Worm (Caenorhabditis elegans): ENCODE measurements around the gene C27A7.3.

Gene C27A7.3

DNA sequence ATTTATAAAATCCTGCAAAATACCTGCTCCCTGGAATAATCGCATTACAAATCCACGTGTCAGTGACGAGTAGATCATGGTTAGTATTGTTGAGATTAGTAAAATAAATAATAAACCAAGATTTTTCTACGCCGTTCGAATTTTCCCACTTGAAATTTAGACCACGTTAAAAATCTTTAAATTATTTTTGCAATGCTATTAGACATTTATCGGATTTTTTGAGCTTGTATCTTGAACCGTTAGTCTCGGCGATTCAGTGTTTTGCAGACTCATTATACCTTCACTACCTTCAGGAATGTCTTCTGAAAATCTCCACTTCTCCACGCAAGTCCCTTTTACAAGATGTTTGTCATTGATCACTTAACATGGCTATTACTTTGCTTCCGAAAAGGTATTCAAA lies 21.5 kb downstream of the C27A7.3 start, which contains the start of gene C27A7.5:
Gene C27A7.5, minus strand, starts transcription at position 101 of the 400 bp plus-strand sequence.
- no peak for TF ChIP-seq lin-35 (GFP tag; optimal IDR thresholded peaks at IDR 0.05)
- no peak for TF ChIP-seq nhr-28 (tag; optimal IDR thresholded peaks at IDR 0.05)
- no peak for TF ChIP-seq aha-1 (tag; optimal IDR thresholded peaks at IDR 0.05)
- no peak for TF ChIP-seq efl-3 (GFP tag; optimal IDR thresholded peaks at IDR 0.05)
- no peak for TF ChIP-seq Y116A8C.19 (tag; optimal IDR thresholded peaks at IDR 0.05; ENCODE audit: borderline replicate concordance)
- TF ChIP-seq fkh-10 (GFP tag; optimal IDR thresholded peaks at IDR 0.05): no peak
- TF ChIP-seq unc-30 (tag; optimal IDR thresholded peaks at IDR 0.05): no peak
- TF ChIP-seq lin-15B (tag; optimal IDR thresholded peaks at IDR 0.05): no peak
- no peak for TF ChIP-seq sox-4 (tag; optimal IDR thresholded peaks at IDR 0.05)
- TF ChIP-seq dpl-1 (GFP tag; optimal IDR thresholded peaks at IDR 0.05): no peak
- no peak for TF ChIP-seq nhr-76 (tag; optimal IDR thresholded peaks at IDR 0.05)

DNA sequence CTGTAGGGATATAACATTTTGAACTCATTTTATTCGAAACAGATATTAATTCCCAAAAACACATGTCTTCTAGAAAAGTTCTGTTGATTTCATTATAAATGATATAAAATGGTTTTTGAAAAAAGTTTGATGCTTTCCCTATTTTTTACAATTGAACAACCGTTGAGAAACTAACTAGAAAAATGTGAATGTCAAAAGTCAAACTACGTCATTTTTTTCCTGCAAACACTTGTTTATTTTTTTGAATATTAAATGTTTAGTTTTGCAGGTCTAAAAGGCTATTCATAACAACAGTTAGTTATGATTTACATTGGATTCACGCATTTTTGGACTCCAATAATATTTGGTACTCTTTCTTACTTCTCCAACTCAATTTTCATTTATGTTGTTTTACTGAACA lies 22.2 kb downstream of the C27A7.3 start, which contains the start of gene srj-4:
Gene srj-4, plus strand, starts transcription at position 301 of the 400 bp plus-strand sequence.
- no peak for TF ChIP-seq ceh-90 (tag; optimal IDR thresholded peaks at IDR 0.05)
- TF ChIP-seq hlh-4 (tag; optimal IDR thresholded peaks at IDR 0.05): no peak
- TF ChIP-seq blmp-1 (tag; optimal IDR thresholded peaks at IDR 0.05): no peak
- no peak for TF ChIP-seq nhr-19 (GFP tag; conservative IDR thresholded peaks at IDR 0.05)
- no peak for TF ChIP-seq lin-15B (tag; optimal IDR thresholded peaks at IDR 0.05)
- TF ChIP-seq swsn-7 (tag; optimal IDR thresholded peaks at IDR 0.05): no peak
- no peak for TF ChIP-seq vab-15 (tag; optimal IDR thresholded peaks at IDR 0.05)
- TF ChIP-seq pag-3 (tag; optimal IDR thresholded peaks at IDR 0.05; ENCODE audit: borderline replicate concordance, insufficient read depth): no peak
- TF ChIP-seq nhr-12 (tag; optimal IDR thresholded peaks at IDR 0.05): no peak
- TF ChIP-seq ets-5 (GFP tag; IDR thresholded peaks at IDR 0.05): no peak
- no peak for TF ChIP-seq rnt-1 (tag; optimal IDR thresholded peaks at IDR 0.05)
- no peak for TF ChIP-seq C16A3.4 (tag; optimal IDR thresholded peaks at IDR 0.05)
- TF ChIP-seq unc-98 (GFP tag; IDR thresholded peaks at IDR 0.05): no peak
- no peak for TF ChIP-seq lir-3 (tag; optimal IDR thresholded peaks at IDR 0.05; ENCODE audit: poor library complexity)
- TF ChIP-seq lin-13 (GFP tag; optimal IDR thresholded peaks at IDR 0.05): no peak
- TF ChIP-seq jun-1 (tag; optimal IDR thresholded peaks at IDR 0.05): no peak
- no peak for TF ChIP-seq zip-4 (GFP tag; optimal IDR thresholded peaks at IDR 0.05)
- no peak for TF ChIP-seq ceh-8 (GFP tag; optimal IDR thresholded peaks at IDR 0.05)
- no peak for TF ChIP-seq C34B4.2 (tag; optimal IDR thresholded peaks at IDR 0.05)
- no peak for TF ChIP-seq fkh-4 (tag; optimal IDR thresholded peaks at IDR 0.05; ENCODE audit: borderline replicate concordance)

DNA sequence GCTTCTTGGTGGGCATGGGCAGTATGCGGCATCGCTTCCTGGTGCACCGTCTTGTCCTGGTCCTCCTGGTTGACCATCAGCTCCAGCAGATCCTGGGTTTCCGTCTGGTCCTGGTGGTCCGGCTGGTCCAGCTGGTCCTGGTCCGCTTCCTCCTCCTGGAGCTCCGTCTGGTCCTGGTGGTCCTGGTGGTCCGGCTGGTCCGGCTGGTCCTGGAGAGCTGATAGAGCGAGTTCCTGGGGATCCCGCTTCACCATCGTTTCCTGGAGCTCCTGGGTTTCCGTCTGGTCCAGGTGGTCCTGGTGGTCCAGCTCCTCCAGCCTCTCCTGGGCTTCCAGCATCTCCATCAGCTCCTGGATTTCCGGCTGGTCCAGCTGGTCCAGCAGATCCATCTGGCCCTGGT lies 26.3 kb downstream of the C27A7.3 start:
- TF ChIP-seq snpc-4 (tag; optimal IDR thresholded peaks at IDR 0.05) (no peak), ceh-8 (GFP tag; optimal IDR thresholded peaks at IDR 0.05) (peak; percentile 43)

DNA sequence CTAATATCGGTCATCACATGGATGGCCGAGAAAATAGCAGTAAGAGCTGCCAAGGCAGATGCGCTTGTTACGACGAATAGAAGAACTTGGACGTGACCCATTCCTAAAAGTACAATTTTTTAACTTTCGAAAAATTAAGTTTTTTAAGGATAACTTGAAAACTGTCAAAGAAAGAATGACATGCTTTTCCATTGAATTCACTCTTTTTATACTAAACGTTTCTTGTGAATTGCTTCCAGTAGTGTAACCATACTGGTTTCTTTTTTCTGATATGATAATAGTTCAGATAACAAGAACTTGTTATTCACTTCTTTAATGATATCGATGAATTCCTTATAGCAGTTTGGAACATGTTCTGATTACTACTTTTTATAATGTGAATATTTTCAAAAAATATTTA lies 26.9 kb downstream of the C27A7.3 start, which contains the start of gene col-37:
Gene col-37, minus strand, starts transcription at position 101 of the 400 bp plus-strand sequence.
- TF ChIP-seq Y116A8C.19 (tag; optimal IDR thresholded peaks at IDR 0.05; ENCODE audit: borderline replicate concordance) (no peak), ces-1 (GFP tag; optimal IDR thresholded peaks at IDR 0.05) (no peak), nhr-19 (GFP tag; conservative IDR thresholded peaks at IDR 0.05) (no peak), zag-1 (tag; optimal IDR thresholded peaks at IDR 0.05) (no peak), ama-1 (optimal IDR thresholded peaks at IDR 0.05) (no peak), ceh-90 (tag; optimal IDR thresholded peaks at IDR 0.05) (no peak)

DNA sequence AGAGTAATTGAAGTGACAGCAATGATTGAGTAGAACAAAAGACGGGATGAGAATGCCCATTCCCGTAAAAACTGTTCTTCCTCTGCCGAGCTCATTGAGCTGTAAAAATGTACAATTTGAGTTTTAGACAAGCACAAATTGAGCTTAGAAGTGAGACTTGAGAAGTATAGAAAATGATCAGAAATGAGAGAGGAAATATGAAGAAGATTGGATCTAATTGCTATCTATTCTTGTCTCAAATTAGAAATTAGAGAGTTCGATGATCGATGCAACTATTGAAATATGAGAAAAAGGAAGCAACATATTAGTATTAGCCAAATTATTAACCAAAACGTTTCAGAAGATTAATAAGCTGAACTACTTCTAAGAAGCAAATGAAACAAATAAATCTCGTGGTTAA lies 29.4 kb downstream of the C27A7.3 start, which contains the start of gene ZK863.1:
Gene ZK863.1, minus strand, starts transcription at position 101 of the 400 bp plus-strand sequence.
- no peak for TF ChIP-seq dpl-1 (GFP tag; optimal IDR thresholded peaks at IDR 0.05)
- TF ChIP-seq lin-14 (GFP tag; optimal IDR thresholded peaks at IDR 0.05): peak; percentile 35
- TF ChIP-seq C04F5.9 (tag; optimal IDR thresholded peaks at IDR 0.05): no peak
